Fruit fly (Drosophila melanogaster) whole organism, embryonic: ENCODE results near the gene CG33172.

Experiments used
- Abd-B ChIP-seq: fragments of 200-800 bp; sonication (Bioruptor generic); optimal IDR thresholded peaks from 2 replicates; lab custom pipeline; 2018; ENCODE audit warnings: missing biosample characterization, mild to moderate bottlenecking, missing genetic modification characterization, moderate library complexity
- BEAF-32 ChIP-seq: fragments of 200-800 bp; sonication (Bioruptor generic); optimal IDR thresholded peaks from 3 replicates; lab custom pipeline; 2017; ENCODE audit warnings: missing biosample characterization, missing genetic modification characterization, mild to moderate bottlenecking, moderate library complexity, missing genetic modification reagents
- CG10147 ChIP-seq: fragments of 200-800 bp; sonication (Bioruptor generic); optimal IDR thresholded peaks from 2 replicates; lab custom pipeline; 2019; ENCODE audit warnings: missing biosample characterization, mild to moderate bottlenecking, missing genetic modification characterization, moderate library complexity
- CG12104 ChIP-seq: fragments of 200-800 bp; sonication (Bioruptor generic); optimal IDR thresholded peaks from 3 replicates; lab custom pipeline; 2016; ENCODE audit warnings: missing biosample characterization, missing genetic modification characterization
- CG13287 ChIP-seq: fragments of 200-800 bp; sonication (Bioruptor generic); IDR thresholded peaks from 2 replicates; pipeline ENCODE4 v1.3.6; 2022; ENCODE audit warnings: missing biosample characterization, missing genetic modification characterization; ENCODE audit not compliant: partially characterized antibody
- CG14860 ChIP-seq: fragments of 200-800 bp; sonication (Bioruptor generic); IDR thresholded peaks from 3 replicates; pipeline ENCODE4 v1.3.6; 2022; ENCODE audit warnings: missing biosample characterization, missing genetic modification characterization; ENCODE audit not compliant: partially characterized antibody
- CG1603 ChIP-seq: fragments of 200-800 bp; sonication (Bioruptor generic); optimal IDR thresholded peaks from 2 replicates; lab custom pipeline; 2019; ENCODE audit warnings: missing biosample characterization, mild to moderate bottlenecking, missing genetic modification characterization, moderate library complexity
- CG16813 ChIP-seq: fragments of 200-800 bp; sonication (Bioruptor generic); IDR thresholded peaks from 3 replicates; pipeline ENCODE4 v1.3.6; 2022; ENCODE audit warnings: missing biosample characterization, missing genetic modification characterization; ENCODE audit not compliant: partially characterized antibody
- CG17802 ChIP-seq: fragments of 200-800 bp; sonication (Bioruptor generic); optimal IDR thresholded peaks from 2 replicates; lab custom pipeline; 2018; ENCODE audit warnings: missing biosample characterization, mild to moderate bottlenecking, missing genetic modification characterization, moderate library complexity
- CG18011 ChIP-seq: fragments of 200-800 bp; sonication (Bioruptor generic); optimal IDR thresholded peaks from 2 replicates; lab custom pipeline; 2017; ENCODE audit warnings: missing biosample characterization, missing genetic modification characterization, mild to moderate bottlenecking, moderate library complexity, missing genotype
- CG2129 ChIP-seq: fragments of 200-800 bp; sonication (Bioruptor generic); IDR thresholded peaks from 2 replicates; pipeline ENCODE4 v1.3.6; 2022; ENCODE audit warnings: missing biosample characterization, missing genetic modification characterization; ENCODE audit not compliant: partially characterized antibody
- CG3065 ChIP-seq: fragments of 200-800 bp; sonication (Bioruptor generic); optimal IDR thresholded peaks from 2 replicates; lab custom pipeline; 2016; ENCODE audit warnings: missing biosample characterization, missing genetic modification characterization
- CG3163 ChIP-seq: fragments of 200-800 bp; sonication (Bioruptor generic); optimal IDR thresholded peaks from 3 replicates; lab custom pipeline; 2016; ENCODE audit warnings: missing biosample characterization, missing genetic modification characterization
- CG34224 ChIP-seq: fragments of 200-800 bp; sonication (Bioruptor generic); IDR thresholded peaks from 3 replicates; pipeline ENCODE4 v1.3.6; 2022; ENCODE audit warnings: missing biosample characterization, missing genetic modification characterization; ENCODE audit not compliant: partially characterized antibody
- CG3995 ChIP-seq: fragments of 200-800 bp; sonication (Bioruptor generic); optimal IDR thresholded peaks from 3 replicates; lab custom pipeline; 2016; ENCODE audit warnings: missing biosample characterization, missing genetic modification characterization
- CG4424 ChIP-seq: fragments of 200-800 bp; sonication (Bioruptor generic); optimal IDR thresholded peaks from 3 replicates; lab custom pipeline; 2016; ENCODE audit warnings: missing biosample characterization, missing genetic modification characterization
- CG4820 ChIP-seq: fragments of 200-800 bp; sonication (Bioruptor generic); optimal IDR thresholded peaks from 3 replicates; lab custom pipeline; 2016; ENCODE audit warnings: missing biosample characterization, missing genetic modification characterization
- CG6791 ChIP-seq: fragments of 200-800 bp; sonication (Bioruptor generic); IDR thresholded peaks from 3 replicates; pipeline ENCODE4 v1.3.6; 2022; ENCODE audit warnings: missing biosample characterization, missing genetic modification characterization; ENCODE audit not compliant: partially characterized antibody
- CG7357 ChIP-seq: fragments of 200-800 bp; sonication (Bioruptor generic); IDR thresholded peaks from 3 replicates; pipeline ENCODE4 v1.3.6; 2022; ENCODE audit warnings: missing biosample characterization, missing genetic modification characterization
- Doc3 ChIP-seq: fragments of 200-800 bp; sonication (Bioruptor generic); IDR thresholded peaks from 3 replicates; pipeline ENCODE4 v1.3.6; 2022; ENCODE audit warnings: missing biosample characterization, missing genetic modification characterization; ENCODE audit not compliant: partially characterized antibody
- Hr3 ChIP-seq: fragments of 200-800 bp; sonication (Bioruptor generic); optimal IDR thresholded peaks from 3 replicates; lab custom pipeline; 2016; ENCODE audit warnings: missing biosample characterization, missing genetic modification characterization
- Hr78 ChIP-seq, 2 experiments: fragments of 200-800 bp in 1 of 2; fragments of >200 bp in 1 of 2; sonication (Bioruptor generic) in 1 of 2; optimal IDR thresholded peaks; 2 replicates each; lab custom pipeline; 2017 to 2019; ENCODE audit warnings: missing biosample characterization in 2 of 2, missing genetic modification characterization in 2 of 2, mild to moderate bottlenecking in 1 of 2, moderate library complexity in 1 of 2
- Opbp ChIP-seq: fragments of 200-800 bp; sonication (Bioruptor generic); IDR thresholded peaks from 3 replicates; pipeline ENCODE4 v1.3.6; 2022; ENCODE audit warnings: missing biosample characterization, missing genetic modification characterization; ENCODE audit not compliant: partially characterized antibody
- ato ChIP-seq: fragments of 200-800 bp; sonication (Bioruptor generic); IDR thresholded peaks from 2 replicates; pipeline ENCODE4 v1.3.6; 2022; ENCODE audit warnings: missing biosample characterization, missing genetic modification characterization; ENCODE audit not compliant: partially characterized antibody
- bbx ChIP-seq: fragments of 200-800 bp; sonication (Bioruptor generic); IDR thresholded peaks from 2 replicates; pipeline ENCODE4 v1.3.6; 2022; ENCODE audit warnings: missing biosample characterization, missing genetic modification characterization; ENCODE audit not compliant: partially characterized antibody
- chinmo ChIP-seq: fragments of 200-800 bp; sonication (Bioruptor generic); IDR thresholded peaks from 4 replicates; pipeline ENCODE4 v1.3.6; 2022; ENCODE audit warnings: missing biosample characterization, missing genetic modification characterization; ENCODE audit not compliant: partially characterized antibody
- disco-r ChIP-seq: fragments of 200-800 bp; sonication (Bioruptor generic); optimal IDR thresholded peaks from 2 replicates; lab custom pipeline; 2016; ENCODE audit warnings: missing biosample characterization, missing genetic modification characterization
- exex ChIP-seq: fragments of 200-800 bp; sonication (Bioruptor generic); optimal IDR thresholded peaks from 4 replicates; lab custom pipeline; 2018; ENCODE audit warnings: missing biosample characterization, mild to moderate bottlenecking, missing genetic modification characterization, moderate library complexity
- fd102C ChIP-seq: fragments of 200-800 bp; sonication (Bioruptor generic); optimal IDR thresholded peaks from 2 replicates; lab custom pipeline; 2018; ENCODE audit warnings: missing biosample characterization, mild to moderate bottlenecking, missing genetic modification characterization, moderate library complexity
- hb ChIP-seq: fragments of 200-800 bp; sonication (Bioruptor generic); IDR thresholded peaks from 3 replicates; pipeline ENCODE4 v1.3.6; 2022; ENCODE audit warnings: missing biosample characterization, missing genetic modification characterization; ENCODE audit not compliant: partially characterized antibody
- hbn ChIP-seq: fragments of 200-800 bp; sonication (Bioruptor generic); IDR thresholded peaks from 2 replicates; pipeline ENCODE4 v1.3.6; 2022; ENCODE audit warnings: missing biosample characterization, missing genetic modification characterization; ENCODE audit not compliant: partially characterized antibody
- insv ChIP-seq, 2 experiments: fragments of 200-800 bp; sonication (Bioruptor generic); optimal IDR thresholded peaks; 3 replicates each; lab custom pipeline; 2016 to 2018; ENCODE audit warnings: missing biosample characterization in 2 of 2, missing genetic modification characterization in 2 of 2
- inv ChIP-seq: fragments of 200-800 bp; sonication (Bioruptor generic); IDR thresholded peaks from 2 replicates; pipeline ENCODE4 v1.3.6; 2022; ENCODE audit warnings: missing biosample characterization, missing genetic modification characterization; ENCODE audit not compliant: partially characterized antibody
- kah ChIP-seq: fragments of 200-800 bp; sonication (Bioruptor generic); optimal IDR thresholded peaks from 2 replicates; lab custom pipeline; 2018; ENCODE audit warnings: missing biosample characterization, mild to moderate bottlenecking, missing genetic modification characterization
- lmd ChIP-seq: fragments of 200-800 bp; sonication (Bioruptor generic); IDR thresholded peaks from 2 replicates; pipeline ENCODE4 v1.3.6; 2022; ENCODE audit warnings: missing biosample characterization, missing genetic modification characterization
- lola ChIP-seq, 3 experiments: fragments of >200 bp in 2 of 3; fragments of 200-800 bp in 1 of 3; sonication (Bioruptor generic) in 1 of 3; optimal IDR thresholded peaks; 2 replicates each; lab custom pipeline; 2017 to 2019; ENCODE audit warnings: missing biosample characterization in 3 of 3, missing genetic modification characterization in 3 of 3, mild to moderate bottlenecking in 1 of 3, moderate library complexity in 1 of 3
- mld ChIP-seq: fragments of 200-800 bp; sonication (Bioruptor generic); IDR thresholded peaks from 3 replicates; pipeline ENCODE4 v1.3.6; 2022; ENCODE audit warnings: missing biosample characterization, missing genetic modification characterization; ENCODE audit not compliant: partially characterized antibody
- pfk ChIP-seq: fragments of 200-800 bp; sonication (Bioruptor generic); optimal IDR thresholded peaks from 2 replicates; lab custom pipeline; 2018; ENCODE audit warnings: missing biosample characterization, mild to moderate bottlenecking, missing genetic modification characterization, moderate library complexity
- pzg ChIP-seq: fragments of 200-800 bp; sonication (Bioruptor generic); optimal IDR thresholded peaks from 3 replicates; lab custom pipeline; 2018; ENCODE audit warnings: missing biosample characterization, mild to moderate bottlenecking, missing genetic modification characterization, moderate library complexity
- salm ChIP-seq: fragments of 200-800 bp; sonication (Bioruptor generic); optimal IDR thresholded peaks from 2 replicates; lab custom pipeline; 2018; ENCODE audit warnings: missing biosample characterization, mild to moderate bottlenecking, missing genetic modification characterization
- ssp ChIP-seq: fragments of 200-800 bp; sonication (Bioruptor generic); IDR thresholded peaks from 2 replicates; pipeline ENCODE4 v1.3.6; 2022; ENCODE audit warnings: missing biosample characterization, missing genetic modification characterization
- unc-4 ChIP-seq: fragments of 200-800 bp; sonication (Bioruptor generic); IDR thresholded peaks from 2 replicates; pipeline ENCODE4 v1.3.6; 2022; ENCODE audit warnings: missing biosample characterization, missing genetic modification characterization; ENCODE audit not compliant: partially characterized antibody
- vnd ChIP-seq: fragments of 200-800 bp; sonication (Bioruptor generic); IDR thresholded peaks from 3 replicates; pipeline ENCODE4 v1.3.6; 2022; ENCODE audit warnings: missing biosample characterization, missing genetic modification characterization; ENCODE audit not compliant: partially characterized antibody
- zen ChIP-seq: fragments of 200-800 bp; sonication (Bioruptor generic); optimal IDR thresholded peaks from 3 replicates; lab custom pipeline; 2018; ENCODE audit warnings: missing biosample characterization, mild to moderate bottlenecking, missing genetic modification characterization, moderate library complexity
- zf30C ChIP-seq: fragments of 200-800 bp; sonication (Bioruptor generic); optimal IDR thresholded peaks from 3 replicates; lab custom pipeline; 2018; ENCODE audit warnings: missing biosample characterization, mild to moderate bottlenecking, missing genetic modification characterization

Gene CG33172

dm6 chrX:15760447-15761297 is 8.8 kb upstream of the CG33172 start, which contains the start of the genes Graf and mRpL3 (continued):
- peak in 1 of 3 experiments; percentile 85 for TF ChIP-seq lola (GFP tag; optimal IDR thresholded peaks at IDR 0.05; lab: Kevin White, UChicago)
- no peak for TF ChIP-seq CG18011 (GFP tag; lab: Kevin White, UChicago)
- no peak for TF ChIP-seq CG12104 (GFP tag; lab: Kevin White, UChicago)
- no peak for TF ChIP-seq CG3163
- TF ChIP-seq CG16813 (GFP tag; lab: Robert Waterston, UW), result peak; percentile 92
- TF ChIP-seq CG14860 (GFP tag; lab: Robert Waterston, UW), result peak; percentile 90
- TF ChIP-seq mld (GFP tag; lab: Robert Waterston, UW), result peak; percentile 92
- peak; percentile 94 for TF ChIP-seq CG6791
- no peak for TF ChIP-seq salm
- no peak for TF ChIP-seq Abd-B (GFP tag; lab: Kevin White, UChicago)
- TF ChIP-seq CG13287 (GFP tag; lab: Robert Waterston, UW), result peak; percentile 86
- no peak for TF ChIP-seq zen
- peak; percentile 94 for TF ChIP-seq chinmo
- peak; percentile 80 for TF ChIP-seq Doc3 (GFP tag; lab: Robert Waterston, UW)
- TF ChIP-seq bbx, result peak; percentile 96
- TF ChIP-seq CG7357 (GFP tag; lab: Robert Waterston, UW), result peak; percentile 85
- peak; percentile 80 for TF ChIP-seq unc-4 (GFP tag; lab: Robert Waterston, UW)
- TF ChIP-seq Opbp (GFP tag; lab: Robert Waterston, UW), result peak; percentile 94
- peak; percentile 90 for TF ChIP-seq vnd (GFP tag; lab: Robert Waterston, UW)
- TF ChIP-seq hbn (GFP tag; lab: Robert Waterston, UW), result peak; percentile 77
- TF ChIP-seq kah (GFP tag; lab: Kevin White, UChicago), result peak; percentile 96
- TF ChIP-seq BEAF-32 (GFP tag; lab: Kevin White, UChicago), result peak; percentile 86
- peak in 1 of 2 experiments; percentile 21 for TF ChIP-seq insv (GFP tag; optimal IDR thresholded peaks at IDR 0.05; lab: Kevin White, UChicago)
- TF ChIP-seq ato, result peak; percentile 90
- peak; percentile 33 for TF ChIP-seq CG1603 (tag; lab: Kevin White, UChicago)
- peak; percentile 81 for TF ChIP-seq CG2129
- TF ChIP-seq CG10147 (GFP tag; lab: Kevin White, UChicago), result no peak
- peak; percentile 73 for TF ChIP-seq CG3995 (GFP tag; lab: Kevin White, UChicago)
- TF ChIP-seq ssp, result peak; percentile 84
- TF ChIP-seq Hr3, result peak; percentile 4
- peak; percentile 87 for TF ChIP-seq CG34224 (GFP tag; lab: Robert Waterston, UW)
- TF ChIP-seq disco-r (GFP tag; lab: Kevin White, UChicago), result no peak
- no peak for TF ChIP-seq CG4820 (GFP tag; lab: Kevin White, UChicago)
- no peak for TF ChIP-seq lmd (GFP tag; lab: Robert Waterston, UW)
- peak; percentile 74 for TF ChIP-seq CG17802 (tag; lab: Kevin White, UChicago)
- peak; percentile 88 for TF ChIP-seq inv
- TF ChIP-seq pfk (GFP tag; lab: Kevin White, UChicago), result peak; percentile 89
- peak; percentile 12 for TF ChIP-seq CG4424 (GFP tag; lab: Kevin White, UChicago)
- TF ChIP-seq fd102C (GFP tag; lab: Kevin White, UChicago), result no peak
- TF ChIP-seq pzg, result peak; percentile 34
- peak; percentile 93 for TF ChIP-seq hb (GFP tag; lab: Robert Waterston, UW)
- peak in 1 of 2 experiments; percentile 23 for TF ChIP-seq Hr78 (GFP tag; optimal IDR thresholded peaks at IDR 0.05; lab: Kevin White, UChicago)
- no peak for TF ChIP-seq CG3065 (GFP tag; lab: Kevin White, UChicago)
- TF ChIP-seq exex (tag; lab: Kevin White, UChicago), result peak; percentile 8
- no peak for TF ChIP-seq zf30C (GFP tag; lab: Kevin White, UChicago)
